Worm (Caenorhabditis elegans) whole organism, midembryonic: ENCODE measurements around the gene C23H5.15.
A peak's percentile ranks its signal among the peaks of the same experiment; 100 is the strongest.
"Not testable (repeated sequence)": the region's sequence is repeated elsewhere in the genome, so short reads cannot be mapped to it uniquely, and the experiment has no call there.

ENCODE experiments used
- T22C8.4 ChIP-seq: fragments of 200-800 bp; sonication (Bioruptor generic); IDR thresholded peaks from 2 replicates; pipeline ENCODE4 v1.3.6; 2022; ENCODE audit warnings: missing genetic modification characterization, missing compliant biosample characterization
- cog-1 ChIP-seq: sonication (generic microtip); optimal IDR thresholded peaks from 2 replicates; lab custom pipeline; 2016; ENCODE audit warnings: missing genetic modification characterization, missing compliant biosample characterization
- flt-1 ChIP-seq: fragments of 200-800 bp; sonication (Bioruptor generic); IDR thresholded peaks from 2 replicates; pipeline ENCODE4 v1.3.6; 2022; ENCODE audit warnings: missing genetic modification characterization, missing compliant biosample characterization
- klf-2 ChIP-seq: fragments of 200-800 bp; sonication (Bioruptor generic); conservative IDR thresholded peaks from 2 replicates; pipeline ENCODE4 v1.3.6; 2022; ENCODE audit warnings: missing genetic modification reagents, missing genetic modification characterization, missing compliant biosample characterization
- med-1 ChIP-seq: sonication (generic microtip); optimal IDR thresholded peaks from 2 replicates; lab custom pipeline; 2017; ENCODE audit warnings: missing genetic modification characterization, mild to moderate bottlenecking, missing compliant biosample characterization, antibody characterized with exemption, missing genetic modification reagents; ENCODE audit not compliant: insufficient read depth
- ref-1 ChIP-seq: fragments of 200-800 bp; sonication (Bioruptor generic); conservative IDR thresholded peaks from 2 replicates; pipeline ENCODE4 v1.3.6; 2022; ENCODE audit warnings: missing genetic modification reagents, missing genetic modification characterization, missing compliant biosample characterization
- tab-1 ChIP-seq: fragments of 200-800 bp; sonication (Bioruptor generic); IDR thresholded peaks from 2 replicates; pipeline ENCODE4 v1.3.6; 2022; ENCODE audit warnings: missing genetic modification characterization, missing compliant biosample characterization
- ztf-23 ChIP-seq: fragments of 200-800 bp; sonication (Bioruptor generic); IDR thresholded peaks from 2 replicates; pipeline ENCODE4 v1.3.6; 2022; ENCODE audit warnings: missing genetic modification reagents, missing genetic modification characterization, missing compliant biosample characterization
- ztf-29 ChIP-seq: fragments of 200-800 bp; sonication (Bioruptor generic); IDR thresholded peaks from 2 replicates; pipeline ENCODE4 v1.3.6; 2022; ENCODE audit warnings: missing genetic modification reagents, missing genetic modification characterization, missing compliant biosample characterization

C23H5.15 gene

ce11 chrIV:2083146-2083545, 19.5 kb downstream of the C23H5.15 start:
- TF ChIP-seq ztf-29 (no peak), flt-1 (GFP tag; lab: Robert Waterston, UW) (0 out of 2 replicates have a peak, but pooled peaks have one; percentile 32)

ce11 chrIV:2080340-2080739, 22.4 kb downstream of the C23H5.15 start:
- TF ChIP-seq T22C8.4 (no peak), flt-1 (GFP tag; lab: Robert Waterston, UW) (no peak), klf-2 (GFP tag; lab: Robert Waterston, UW) (no peak), cog-1 (tag; lab: Kevin White, UChicago) (no peak), ztf-29 (no peak), ref-1 (GFP tag; lab: Robert Waterston, UW) (no peak), med-1 (GFP tag; lab: Kevin White, UChicago) (no peak), tab-1 (GFP tag; lab: Robert Waterston, UW) (no peak), ztf-23 (GFP tag; lab: Robert Waterston, UW) (no peak)

ce11 chrIV:2077159-2077835, 25.4 kb downstream of the C23H5.15 start:
- TF ChIP-seq flt-1 (GFP tag; lab: Robert Waterston, UW) (no peak), ztf-29 (no peak), cog-1 (tag; lab: Kevin White, UChicago) (no peak), T22C8.4 (no peak), ref-1 (GFP tag; lab: Robert Waterston, UW) (no peak), ztf-23 (GFP tag; lab: Robert Waterston, UW) (no peak)

ce11 chrIV:2065895-2066294, 36.8 kb downstream of the C23H5.15 start, which contains the start of gene arrd-26:
arrd-26 (plus strand) TSS chrIV:2066195.
- TF ChIP-seq ref-1 (GFP tag; lab: Robert Waterston, UW) (no peak), cog-1 (tag; lab: Kevin White, UChicago) (no peak), tab-1 (GFP tag; lab: Robert Waterston, UW) (no peak), ztf-23 (GFP tag; lab: Robert Waterston, UW) (no peak), med-1 (GFP tag; lab: Kevin White, UChicago) (no peak), ztf-29 (no peak), T22C8.4 (no peak), flt-1 (GFP tag; lab: Robert Waterston, UW) (no peak)

ce11 chrIV:2059011-2059410, 43.7 kb downstream of the C23H5.15 start, which contains the start of gene R05C11.2:
R05C11.2 (minus strand) TSS chrIV:2059111.
- TF ChIP-seq flt-1 (GFP tag; lab: Robert Waterston, UW) = no peak
- TF ChIP-seq med-1 (GFP tag; lab: Kevin White, UChicago) = no peak
- no peak for TF ChIP-seq ref-1 (GFP tag; lab: Robert Waterston, UW)
- no peak for TF ChIP-seq ztf-29
- no peak for TF ChIP-seq ztf-23 (GFP tag; lab: Robert Waterston, UW)
- no peak for TF ChIP-seq cog-1 (tag; lab: Kevin White, UChicago)
- no peak for TF ChIP-seq klf-2 (GFP tag; lab: Robert Waterston, UW)

- TF ChIP-seq ref-1 (GFP tag; lab: Robert Waterston, UW) = no peak
These were observed 45.2 kb downstream of the C23H5.15 start for ce11 chrIV:2057462-2057861.

- no peak for TF ChIP-seq cog-1 (tag; lab: Kevin White, UChicago)
- TF ChIP-seq med-1 (GFP tag; lab: Kevin White, UChicago) = no peak
- TF ChIP-seq flt-1 (GFP tag; lab: Robert Waterston, UW) = no peak
These were observed 49.1 kb downstream of the C23H5.15 start for ce11 chrIV:2053591-2053990.

- TF ChIP-seq ztf-29 (no peak), klf-2 (GFP tag; lab: Robert Waterston, UW) (no peak), flt-1 (GFP tag; lab: Robert Waterston, UW) (no peak), ztf-23 (GFP tag; lab: Robert Waterston, UW) (no peak)
These were observed 50.4 kb downstream of the C23H5.15 start for ce11 chrIV:2052337-2052736.

- not testable (repeated sequence) for TF ChIP-seq ztf-29; T22C8.4; ztf-23 (GFP tag; lab: Robert Waterston, UW)
These were observed 51.5 kb downstream of the C23H5.15 start, which contains the start of gene R05C11.4 for ce11 chrIV:2051195-2051594. R05C11.4 (plus strand) TSS chrIV:2051495.
